Worm (Caenorhabditis elegans) whole organism, late embryonic: Measurements from ENCODE around the gene ggtb-1.

Experiments used
- ama-1 ChIP-seq: fragments of 150-350 bp; optimal IDR thresholded peaks from 2 replicates; lab custom pipeline; 2014
- ceh-19 ChIP-seq: fragments of 200-800 bp; sonication (Bioruptor generic); optimal IDR thresholded peaks from 2 replicates; lab custom pipeline; 2018; ENCODE audit warnings: mild to moderate bottlenecking, missing genetic modification characterization, missing compliant biosample characterization
- nhr-11 ChIP-seq: fragments of 150-350 bp; optimal IDR thresholded peaks from 2 replicates; lab custom pipeline; 2014; ENCODE audit warnings: missing biosample characterization, missing genetic modification characterization
- npax-4 ChIP-seq: sonication (generic microtip); optimal IDR thresholded peaks from 2 replicates; lab custom pipeline; 2016; ENCODE audit warnings: missing genetic modification characterization, missing compliant biosample characterization
- pqm-1 ChIP-seq: sonication (generic microtip); optimal IDR thresholded peaks from 2 replicates; lab custom pipeline; 2016; ENCODE audit warnings: missing genetic modification characterization, missing compliant biosample characterization
- sox-4 ChIP-seq: sonication (generic microtip); optimal IDR thresholded peaks from 2 replicates; lab custom pipeline; 2017; ENCODE audit warnings: mild to moderate bottlenecking, missing genetic modification characterization, inconsistent platforms, missing compliant biosample characterization
- ttx-3 ChIP-seq: sonication (generic microtip); optimal IDR thresholded peaks from 2 replicates; lab custom pipeline; 2016; ENCODE audit warnings: missing genetic modification reagents, missing genetic modification characterization, missing compliant biosample characterization
- unc-86 ChIP-seq: sonication (generic microtip); optimal IDR thresholded peaks from 2 replicates; lab custom pipeline; 2016; ENCODE audit warnings: missing genetic modification characterization, missing compliant biosample characterization

ce11 chrIII:7112285-7112684 is 21.3 kb upstream of the ggtb-1 start:
- no peak for TF ChIP-seq nhr-11
- TF ChIP-seq ama-1 (lab: Kevin White, UChicago), result no peak
- no peak for TF ChIP-seq unc-86 (tag; lab: Kevin White, UChicago)
- no peak for TF ChIP-seq sox-4 (tag; lab: Kevin White, UChicago)
- TF ChIP-seq npax-4 (tag; lab: Kevin White, UChicago), result no peak
- TF ChIP-seq ceh-19 (GFP tag; lab: Kevin White, UChicago), result no peak
- TF ChIP-seq pqm-1 (tag; lab: Kevin White, UChicago), result no peak
- no peak for TF ChIP-seq ttx-3 (tag; lab: Kevin White, UChicago)
